Worm (Caenorhabditis elegans) whole organism, midembryonic: Measurements from ENCODE around the gene T12B3.2.

Experiments
- T22C8.4 ChIP-seq: fragments of 200-800 bp; sonication (Bioruptor generic); IDR thresholded peaks from 2 replicates; pipeline ENCODE4 v1.3.6; 2022; ENCODE audit warnings: missing genetic modification characterization, missing compliant biosample characterization
- cog-1 ChIP-seq: sonication (generic microtip); optimal IDR thresholded peaks from 2 replicates; lab custom pipeline; 2016; ENCODE audit warnings: missing genetic modification characterization, missing compliant biosample characterization
- flt-1 ChIP-seq: fragments of 200-800 bp; sonication (Bioruptor generic); IDR thresholded peaks from 2 replicates; pipeline ENCODE4 v1.3.6; 2022; ENCODE audit warnings: missing genetic modification characterization, missing compliant biosample characterization
- klf-2 ChIP-seq: fragments of 200-800 bp; sonication (Bioruptor generic); conservative IDR thresholded peaks from 2 replicates; pipeline ENCODE4 v1.3.6; 2022; ENCODE audit warnings: missing genetic modification reagents, missing genetic modification characterization, missing compliant biosample characterization
- med-1 ChIP-seq: sonication (generic microtip); optimal IDR thresholded peaks from 2 replicates; lab custom pipeline; 2017; ENCODE audit warnings: missing genetic modification characterization, mild to moderate bottlenecking, missing compliant biosample characterization, antibody characterized with exemption, missing genetic modification reagents; ENCODE audit not compliant: insufficient read depth
- ref-1 ChIP-seq: fragments of 200-800 bp; sonication (Bioruptor generic); conservative IDR thresholded peaks from 2 replicates; pipeline ENCODE4 v1.3.6; 2022; ENCODE audit warnings: missing genetic modification reagents, missing genetic modification characterization, missing compliant biosample characterization
- tab-1 ChIP-seq: fragments of 200-800 bp; sonication (Bioruptor generic); IDR thresholded peaks from 2 replicates; pipeline ENCODE4 v1.3.6; 2022; ENCODE audit warnings: missing genetic modification characterization, missing compliant biosample characterization
- ztf-23 ChIP-seq: fragments of 200-800 bp; sonication (Bioruptor generic); IDR thresholded peaks from 2 replicates; pipeline ENCODE4 v1.3.6; 2022; ENCODE audit warnings: missing genetic modification reagents, missing genetic modification characterization, missing compliant biosample characterization
- ztf-29 ChIP-seq: fragments of 200-800 bp; sonication (Bioruptor generic); IDR thresholded peaks from 2 replicates; pipeline ENCODE4 v1.3.6; 2022; ENCODE audit warnings: missing genetic modification reagents, missing genetic modification characterization, missing compliant biosample characterization

Gene T12B3.2

DNA sequence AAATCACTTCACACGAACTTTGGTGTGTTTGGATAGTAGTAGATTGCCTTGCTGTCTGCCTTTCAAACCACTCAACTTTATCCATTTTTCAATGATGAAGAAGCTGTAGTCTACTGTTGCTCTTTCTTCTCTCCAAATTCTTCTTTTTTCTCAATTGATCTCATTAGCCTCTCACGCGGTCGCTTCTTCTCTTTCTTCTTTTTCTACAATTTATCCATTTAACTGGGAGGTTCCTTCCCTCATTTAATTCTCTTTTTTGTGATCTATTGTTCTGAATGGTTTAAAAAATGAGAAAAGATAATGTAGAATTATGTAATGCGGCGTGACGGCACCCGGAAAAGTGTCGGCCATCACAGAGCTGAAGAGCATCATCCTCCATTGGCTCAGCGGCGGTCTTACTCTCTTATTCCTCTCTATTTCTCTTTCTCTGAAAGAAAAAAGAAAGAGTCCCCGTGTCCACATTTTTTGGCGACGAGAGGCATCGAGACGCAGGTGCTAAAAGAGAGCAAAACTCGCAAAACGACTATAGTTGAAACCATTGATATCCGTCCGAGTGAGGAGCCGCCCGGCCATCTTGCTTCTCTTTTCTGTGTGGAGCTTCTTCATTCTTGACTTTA lies 24.0 kb downstream of the T12B3.2 start:
- no peak for TF ChIP-seq T22C8.4 (GFP tag; lab: Robert Waterston, UW)
- no peak for TF ChIP-seq tab-1 (GFP tag; lab: Robert Waterston, UW)
- TF ChIP-seq ref-1 = no peak
- no peak for TF ChIP-seq ztf-29 (GFP tag; lab: Robert Waterston, UW)
- TF ChIP-seq flt-1 = no peak
- TF ChIP-seq cog-1 (tag; lab: Kevin White, UChicago) = no peak
- no peak for TF ChIP-seq ztf-23 (GFP tag; lab: Robert Waterston, UW)
- no peak for TF ChIP-seq klf-2 (GFP tag; lab: Robert Waterston, UW)
- no peak for TF ChIP-seq med-1

DNA sequence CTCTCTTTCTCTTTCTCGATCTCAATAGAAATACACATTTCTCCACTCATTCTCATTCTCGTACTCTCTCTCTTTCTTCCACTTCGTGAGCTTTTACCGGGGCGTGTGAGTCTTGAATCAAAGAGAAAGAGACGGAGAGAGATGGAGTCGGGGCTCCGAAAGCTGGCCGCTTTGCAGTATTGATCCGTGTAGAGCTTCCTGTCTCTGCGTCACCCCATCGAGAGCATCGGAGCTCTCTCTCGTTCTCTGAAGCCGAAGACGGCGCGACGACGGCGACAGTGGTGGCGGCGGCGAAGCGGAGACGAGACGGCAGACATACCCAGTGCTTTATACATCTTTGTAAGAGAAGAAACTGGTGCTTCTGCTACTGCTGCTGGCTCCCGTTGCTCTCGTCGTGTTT lies 25.5 kb downstream of the T12B3.2 start:
- TF ChIP-seq T22C8.4 (GFP tag; lab: Robert Waterston, UW) = peak; percentile 81
- peak; percentile 36 for TF ChIP-seq cog-1 (tag; lab: Kevin White, UChicago)
- no peak for TF ChIP-seq flt-1
- no peak for TF ChIP-seq tab-1 (GFP tag; lab: Robert Waterston, UW)

DNA sequence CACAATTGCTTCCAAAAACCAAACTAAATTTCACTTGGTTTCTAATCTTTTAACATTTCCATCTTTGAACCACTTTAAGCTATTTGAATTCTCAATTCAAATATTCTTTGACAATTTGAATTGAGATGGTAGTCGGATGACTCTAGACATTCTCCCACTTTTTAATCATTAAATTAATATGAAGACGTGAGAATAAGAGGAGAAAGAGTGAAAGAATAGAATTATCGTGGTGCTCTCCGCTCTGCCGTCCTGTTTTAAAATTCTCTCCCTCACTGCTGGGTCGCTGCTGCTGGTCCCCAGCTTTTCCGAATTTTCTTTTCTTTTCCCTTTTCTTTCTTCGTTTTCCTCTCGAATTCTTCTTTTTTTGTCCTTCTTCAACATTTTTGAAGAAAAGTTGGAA lies 26.8 kb downstream of the T12B3.2 start:
- no peak for TF ChIP-seq tab-1 (GFP tag; lab: Robert Waterston, UW)
- TF ChIP-seq ztf-23 (GFP tag; lab: Robert Waterston, UW) = no peak
- no peak for TF ChIP-seq med-1
- no peak for TF ChIP-seq flt-1
- TF ChIP-seq ztf-29 (GFP tag; lab: Robert Waterston, UW) = no peak
- TF ChIP-seq cog-1 (tag; lab: Kevin White, UChicago) = no peak
- no peak for TF ChIP-seq klf-2 (GFP tag; lab: Robert Waterston, UW)
- no peak for TF ChIP-seq T22C8.4 (GFP tag; lab: Robert Waterston, UW)
- TF ChIP-seq ref-1 = no peak

DNA sequence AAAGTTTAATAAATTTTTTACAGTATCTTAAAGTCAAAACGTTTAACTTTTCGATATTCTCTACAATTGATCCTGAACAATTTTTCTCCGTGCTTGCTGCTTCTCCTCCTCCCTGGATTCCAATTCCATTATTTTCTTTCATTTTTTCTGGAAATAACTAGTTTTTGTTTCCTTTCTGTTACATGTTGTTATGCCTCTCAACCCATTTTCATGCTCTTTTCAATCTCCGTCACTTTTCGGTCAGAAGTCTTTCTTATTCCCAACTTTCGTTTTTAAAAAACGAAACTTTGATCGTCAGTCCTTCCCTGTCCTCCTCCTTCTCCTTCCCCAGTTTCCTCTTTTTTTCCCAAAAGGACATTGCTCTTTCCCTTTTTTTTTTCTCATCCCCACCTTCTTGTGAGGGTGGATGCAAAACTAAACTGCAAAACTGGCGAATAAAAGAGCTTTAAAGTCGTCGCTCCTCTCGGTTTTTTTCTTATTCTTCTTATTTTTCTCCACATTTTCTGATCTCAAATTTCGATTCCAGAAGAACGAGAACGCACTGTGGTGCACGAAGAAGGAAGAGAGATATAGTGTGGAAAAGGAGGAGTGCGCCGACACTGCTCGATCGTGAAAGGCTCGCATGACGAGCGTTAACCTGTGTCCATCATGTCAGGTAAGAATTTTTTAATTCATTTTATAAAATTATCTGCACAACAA lies 28.5 kb downstream of the T12B3.2 start, which contains the start of the genes C48A7.16 and egl-19:
Gene C48A7.16 (plus strand): TSS at position 544 of the 699 bp plus-strand sequence.
Gene egl-19 (plus strand): TSS at position 649 of the 699 bp plus-strand sequence.
- TF ChIP-seq cog-1 (tag; lab: Kevin White, UChicago) (no peak), ztf-23 (GFP tag; lab: Robert Waterston, UW) (no peak), ztf-29 (GFP tag; lab: Robert Waterston, UW) (no peak), T22C8.4 (GFP tag; lab: Robert Waterston, UW) (no peak), tab-1 (GFP tag; lab: Robert Waterston, UW) (no peak), ref-1 (no peak), flt-1 (no peak), med-1 (no peak), klf-2 (GFP tag; lab: Robert Waterston, UW) (no peak)

DNA sequence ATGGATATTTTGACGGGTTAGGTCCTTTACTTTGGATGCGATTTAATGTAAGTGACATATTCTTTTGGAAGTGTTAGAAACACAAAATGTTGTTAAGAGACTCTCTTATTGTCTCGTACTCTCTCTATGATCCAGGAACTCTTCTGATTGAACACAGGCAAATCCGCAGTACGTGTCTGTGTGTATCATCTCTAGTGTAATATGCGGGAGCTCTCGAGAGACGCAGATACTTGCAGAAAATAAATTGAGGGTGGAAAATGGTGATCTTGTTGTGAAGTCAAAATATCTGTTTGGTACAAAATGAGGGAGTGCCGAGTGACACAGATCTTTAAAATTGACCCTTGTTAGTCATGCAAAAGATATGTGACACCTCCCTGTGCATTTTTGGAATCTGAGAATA lies 30.1 kb downstream of the T12B3.2 start:
- TF ChIP-seq ref-1 (no peak), ztf-29 (GFP tag; lab: Robert Waterston, UW) (no peak), T22C8.4 (GFP tag; lab: Robert Waterston, UW) (no peak), cog-1 (tag; lab: Kevin White, UChicago) (no peak), flt-1 (no peak), klf-2 (GFP tag; lab: Robert Waterston, UW) (no peak), med-1 (no peak), ztf-23 (GFP tag; lab: Robert Waterston, UW) (no peak), tab-1 (GFP tag; lab: Robert Waterston, UW) (no peak)

DNA sequence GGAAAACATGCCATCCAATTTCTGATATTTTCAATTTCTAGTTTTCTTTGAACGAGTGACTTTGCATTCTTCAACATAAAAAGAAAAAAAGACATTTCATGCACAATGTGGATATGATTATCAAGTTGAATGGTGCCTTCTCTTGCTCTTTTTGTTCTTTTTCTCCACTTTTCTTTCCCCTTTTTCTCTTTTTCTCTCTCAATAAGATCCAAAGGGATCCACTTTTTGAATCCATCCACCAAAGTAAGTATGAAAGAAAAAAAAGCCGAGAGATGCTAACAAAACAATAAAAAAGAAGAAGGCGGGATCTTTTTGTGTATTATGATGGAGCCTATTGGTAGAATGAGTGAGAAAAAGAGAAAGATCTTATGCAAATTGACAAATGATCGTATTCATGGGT lies 30.7 kb downstream of the T12B3.2 start:
- no peak for TF ChIP-seq cog-1 (tag; lab: Kevin White, UChicago)
- TF ChIP-seq med-1 = no peak
- no peak for TF ChIP-seq klf-2 (GFP tag; lab: Robert Waterston, UW)

DNA sequence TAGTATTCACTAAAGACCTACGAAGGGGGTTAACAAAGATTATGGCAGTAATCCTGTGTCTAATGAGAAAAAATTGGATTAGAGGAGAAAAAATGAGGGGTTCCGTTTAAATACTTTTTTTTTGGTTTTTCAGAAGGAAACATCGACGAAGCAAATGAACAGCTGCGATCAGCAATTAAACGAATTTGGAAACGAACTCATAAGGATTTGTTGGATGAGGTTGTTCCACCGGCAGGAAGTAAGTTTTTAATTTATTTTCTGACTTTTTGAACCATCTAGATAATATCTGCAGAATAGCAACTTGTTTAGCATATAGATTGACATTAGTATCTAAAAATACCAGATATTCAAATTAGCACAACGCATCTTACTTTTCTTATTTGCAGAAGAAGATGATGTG lies 37.0 kb downstream of the T12B3.2 start:
- TF ChIP-seq ref-1 (no peak), ztf-23 (GFP tag; lab: Robert Waterston, UW) (no peak), flt-1 (no peak), med-1 (no peak), tab-1 (GFP tag; lab: Robert Waterston, UW) (no peak), T22C8.4 (GFP tag; lab: Robert Waterston, UW) (no peak), ztf-29 (GFP tag; lab: Robert Waterston, UW) (no peak)

DNA sequence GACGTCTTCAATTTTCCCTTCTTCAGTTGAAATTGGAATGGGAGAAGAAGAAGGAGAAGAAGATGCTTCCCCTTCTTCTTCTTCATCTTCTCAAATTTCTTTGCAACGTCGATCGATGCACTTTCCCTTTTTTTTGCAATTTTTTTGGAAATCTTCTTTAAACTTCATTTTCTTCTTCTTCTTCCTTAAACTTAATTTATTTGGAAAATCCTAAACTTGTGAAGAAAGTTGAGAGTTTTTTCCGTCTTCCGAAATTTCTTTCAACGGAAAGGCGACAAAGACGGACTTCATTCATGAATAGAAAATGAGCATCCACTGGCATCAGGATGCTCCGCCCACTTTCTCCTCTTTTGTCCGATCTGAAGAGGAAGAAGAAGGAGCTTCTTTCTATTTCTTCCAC lies 37.6 kb downstream of the T12B3.2 start:
- TF ChIP-seq ztf-29 (GFP tag; lab: Robert Waterston, UW) (no peak), cog-1 (tag; lab: Kevin White, UChicago) (no peak), flt-1 (no peak), ztf-23 (GFP tag; lab: Robert Waterston, UW) (no peak)

DNA sequence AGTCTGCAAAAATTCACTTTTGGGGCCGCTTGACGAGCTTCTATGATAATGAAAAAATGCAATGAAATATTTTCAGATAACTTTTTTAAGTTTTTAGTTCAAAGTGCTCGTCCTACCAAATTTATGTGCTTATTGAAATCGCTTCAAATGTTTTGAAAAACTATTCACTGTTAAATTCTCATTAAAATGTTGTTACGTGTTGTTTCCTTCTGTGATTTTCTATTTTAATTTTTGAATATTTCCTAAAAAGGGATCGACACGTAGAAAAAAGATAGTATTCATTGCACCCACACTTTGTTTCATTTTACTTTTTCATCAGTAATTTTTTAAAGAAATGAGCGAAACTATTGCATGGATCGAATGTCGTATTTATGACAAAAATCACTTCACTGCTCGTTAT lies 42.2 kb downstream of the T12B3.2 start, which contains the start of gene B0496.6:
Gene B0496.6 (plus strand): TSS at position 301 of the 400 bp plus-strand sequence.
- TF ChIP-seq flt-1 (no peak), ref-1 (no peak), ztf-23 (GFP tag; lab: Robert Waterston, UW) (no peak), tab-1 (GFP tag; lab: Robert Waterston, UW) (no peak), T22C8.4 (GFP tag; lab: Robert Waterston, UW) (no peak), ztf-29 (GFP tag; lab: Robert Waterston, UW) (no peak), cog-1 (tag; lab: Kevin White, UChicago) (no peak), med-1 (no peak)

DNA sequence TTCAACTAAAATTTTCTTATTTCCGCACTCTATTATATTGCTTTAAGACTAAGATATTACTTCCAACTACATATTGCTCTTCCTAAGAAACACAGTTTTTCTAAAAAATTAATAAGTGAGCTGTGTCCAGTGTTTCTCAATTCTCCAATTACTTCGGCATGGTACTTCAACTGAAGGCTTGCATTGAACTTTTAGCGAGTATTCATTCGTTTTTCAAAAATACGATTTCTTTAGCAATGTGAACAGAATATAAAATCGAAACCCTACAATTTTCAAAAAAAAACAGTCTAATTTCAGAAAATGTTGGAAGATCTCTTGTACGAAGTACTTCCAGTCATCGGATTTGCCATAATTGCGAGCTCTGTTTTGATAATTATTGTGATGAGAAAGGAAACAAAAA lies 44.3 kb downstream of the T12B3.2 start, which contains the start of gene srtx-1:
Gene srtx-1 (plus strand): TSS at position 301 of the 400 bp plus-strand sequence.
- no peak for TF ChIP-seq ztf-29 (GFP tag; lab: Robert Waterston, UW)
- no peak for TF ChIP-seq cog-1 (tag; lab: Kevin White, UChicago)
- no peak for TF ChIP-seq tab-1 (GFP tag; lab: Robert Waterston, UW)
- no peak for TF ChIP-seq ztf-23 (GFP tag; lab: Robert Waterston, UW)
- TF ChIP-seq ref-1 = no peak
- TF ChIP-seq klf-2 (GFP tag; lab: Robert Waterston, UW) = no peak
- no peak for TF ChIP-seq T22C8.4 (GFP tag; lab: Robert Waterston, UW)
